Worm (Caenorhabditis elegans): Measurements from ENCODE around the gene F23G4.1.

Gene F23G4.1

DNA sequence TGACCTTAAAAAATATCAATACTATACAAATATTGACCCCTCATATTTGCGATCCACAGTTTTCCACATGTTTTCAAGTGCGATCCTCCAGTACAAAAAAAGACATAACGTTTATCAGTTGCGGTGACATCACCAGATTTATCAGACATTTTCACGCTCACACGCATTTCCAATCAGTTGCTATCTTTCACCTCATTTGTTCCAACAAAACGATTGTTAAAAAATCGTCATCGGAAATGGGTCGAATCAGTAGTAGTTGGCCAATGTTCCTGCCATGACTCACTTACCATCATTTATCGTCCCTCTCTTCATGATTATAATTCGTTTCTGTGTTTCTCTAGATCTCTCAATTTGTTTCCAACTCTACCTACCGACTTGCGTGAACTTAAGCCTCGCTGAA is 51.3 kb downstream of the F23G4.1 start:
- TF ChIP-seq mdl-1 (tag; optimal IDR thresholded peaks at IDR 0.05) (no peak), mab-5 (tag; optimal IDR thresholded peaks at IDR 0.05) (no peak), lsy-2 (tag; optimal IDR thresholded peaks at IDR 0.05) (no peak), R02D3.7 (tag; optimal IDR thresholded peaks at IDR 0.05) (no peak), alr-1 (tag; optimal IDR thresholded peaks at IDR 0.05) (no peak), skn-1 (tag; optimal IDR thresholded peaks at IDR 0.05) (no peak), mbf-1 (tag; optimal IDR thresholded peaks at IDR 0.05) (no peak), sem-4 (tag; optimal IDR thresholded peaks at IDR 0.05) (no peak), C34F6.9 (tag; optimal IDR thresholded peaks at IDR 0.05) (no peak), nhr-23 (tag; optimal IDR thresholded peaks at IDR 0.05) (no peak), Y55F3AM.14 (GFP tag; optimal IDR thresholded peaks at IDR 0.05) (no peak), nhr-11 (tag; optimal IDR thresholded peaks at IDR 0.05) (no peak), peb-1 (tag; optimal IDR thresholded peaks at IDR 0.05) (no peak), nhr-10 (tag; optimal IDR thresholded peaks at IDR 0.05) (no peak), fos-1 (tag; optimal IDR thresholded peaks at IDR 0.05) (peak; percentile 81), crh-2 (tag; optimal IDR thresholded peaks at IDR 0.05) (peak; percentile 41), nhr-129 (tag; optimal IDR thresholded peaks at IDR 0.05) (peak; percentile 3), gmeb-1 (tag; optimal IDR thresholded peaks at IDR 0.05) (no peak), unc-62 (GFP tag; optimal IDR thresholded peaks at IDR 0.05) (no peak), unc-55 (GFP tag; optimal IDR thresholded peaks at IDR 0.05) (no peak), ceh-16 (tag; optimal IDR thresholded peaks at IDR 0.05) (no peak), lin-39 (tag; optimal IDR thresholded peaks at IDR 0.05) (no peak), lin-11 (tag; optimal IDR thresholded peaks at IDR 0.05) (no peak), ztf-11 (tag; optimal IDR thresholded peaks at IDR 0.05) (no peak), zag-1 (tag; optimal IDR thresholded peaks at IDR 0.05) (no peak), ceh-82 (tag; optimal IDR thresholded peaks at IDR 0.05) (no peak), ama-1 (optimal IDR thresholded peaks at IDR 0.05) (no peak), sma-3 (GFP tag; optimal IDR thresholded peaks at IDR 0.05) (peak; percentile 39), lin-13 (GFP tag; optimal IDR thresholded peaks at IDR 0.05) (no peak), ztf-1 (GFP tag; conservative IDR thresholded peaks at IDR 0.05) (no peak), nhr-77 (tag; optimal IDR thresholded peaks at IDR 0.05) (no peak), egl-27 (tag; optimal IDR thresholded peaks at IDR 0.05) (no peak), sma-9 (GFP tag; optimal IDR thresholded peaks at IDR 0.05) (peak; percentile 57), sma-9 (tag; optimal IDR thresholded peaks at IDR 0.05) (no peak), nhr-237 (tag; optimal IDR thresholded peaks at IDR 0.05) (no peak), unc-39 (tag; optimal IDR thresholded peaks at IDR 0.05) (no peak), ztf-4 (tag; optimal IDR thresholded peaks at IDR 0.05) (no peak), elt-1 (tag; optimal IDR thresholded peaks at IDR 0.05) (no peak)
